Fruit fly (Drosophila melanogaster): ENCODE results near the gene RpL17.

DNA sequence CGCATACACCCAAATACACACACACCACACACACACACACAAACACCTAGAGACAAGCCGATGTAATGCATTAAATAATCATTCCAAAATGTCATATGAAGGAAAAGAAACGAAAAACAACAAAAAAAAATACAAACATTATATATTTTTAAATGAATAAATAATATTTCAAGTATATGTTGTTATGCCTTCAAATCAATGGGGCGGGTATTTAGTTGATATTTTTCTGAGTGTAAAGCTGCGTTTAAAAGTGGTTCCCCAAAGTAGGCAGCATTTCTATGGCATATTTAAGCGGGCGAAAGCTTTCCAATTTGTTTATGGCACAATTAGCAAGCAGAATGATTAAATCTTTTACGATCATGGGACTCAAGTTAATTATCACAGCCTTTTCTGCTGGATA is 24.8 kb downstream of the RpL17 start:
- TF ChIP-seq chinmo (GFP tag; IDR thresholded peaks at IDR 0.05; ENCODE audit: partially characterized antibody): no peak
- TF ChIP-seq Xbp1 (GFP tag; optimal IDR thresholded peaks at IDR 0.05): no peak
- no peak for TF ChIP-seq pan (optimal IDR thresholded peaks at IDR 0.05)
- peak in 1 of 2 experiments; percentile 33 for TF ChIP-seq pan (GFP tag; optimal IDR thresholded peaks at IDR 0.05 in 1 of 2, IDR thresholded peaks at IDR 0.05 in 1 of 2)
- TF ChIP-seq Hr39 (optimal IDR thresholded peaks at IDR 0.05): no peak
- no peak for TF ChIP-seq Stat92E (GFP tag; optimal IDR thresholded peaks at IDR 0.05)

Data from whole organism, embryonic.